Fruit fly (Drosophila melanogaster): ENCODE measurements around the gene mts.

The mts gene

DNA sequence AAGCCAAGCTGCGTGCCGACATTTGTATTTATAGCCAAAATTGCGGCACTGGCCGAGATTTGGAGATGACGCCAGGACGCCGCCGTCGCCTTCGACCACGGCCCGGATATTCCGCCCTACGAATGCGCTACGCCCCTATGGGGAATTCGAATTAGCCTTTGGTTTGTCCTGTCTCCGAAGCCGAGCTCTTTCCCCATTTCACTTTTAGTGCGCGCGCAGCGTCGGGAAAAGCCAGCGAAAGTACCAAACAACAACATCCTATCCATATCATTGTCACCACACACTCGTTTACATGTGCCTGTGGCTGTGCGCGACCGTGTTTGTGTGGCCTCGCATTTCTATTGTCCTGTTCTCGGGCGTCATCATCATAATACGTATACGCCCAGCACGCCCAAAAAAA, 43.9 kb downstream of the mts start, which contains the start of gene Proc:
TSS of gene Proc (minus strand) at position 101 of the 400 bp plus-strand sequence.
- TF ChIP-seq dl (GFP tag; optimal IDR thresholded peaks at IDR 0.05; ENCODE audit: insufficient read depth in 1 of 2, partially characterized antibody in 2 of 2) = no peak
- TF ChIP-seq N (GFP tag; optimal IDR thresholded peaks at IDR 0.05) = no peak
- TF ChIP-seq Mio (GFP tag; optimal IDR thresholded peaks at IDR 0.05) = no peak
- TF ChIP-seq Rel (GFP tag; optimal IDR thresholded peaks at IDR 0.05) = no peak
- no peak for TF ChIP-seq Rel (tag; optimal IDR thresholded peaks at IDR 0.05)
- TF ChIP-seq HLH106 (tag; optimal IDR thresholded peaks at IDR 0.05) = no peak
- no peak for TF ChIP-seq rgr (GFP tag; optimal IDR thresholded peaks at IDR 0.05)
- no peak for TF ChIP-seq psq (GFP tag; optimal IDR thresholded peaks at IDR 0.05)
- TF ChIP-seq GATAd (GFP tag; optimal IDR thresholded peaks at IDR 0.05) = no peak
- no peak for TF ChIP-seq Abd-B (GFP tag; optimal IDR thresholded peaks at IDR 0.05)
- TF ChIP-seq sv (GFP tag; optimal IDR thresholded peaks at IDR 0.05) = no peak
- no peak for TF ChIP-seq Dfd (GFP tag; optimal IDR thresholded peaks at IDR 0.05)

dm6 chr2L:7871821-7872524, 44.5 kb downstream of the mts start:
- TF ChIP-seq br (GFP tag; optimal IDR thresholded peaks at IDR 0.05) (no peak), CG32264 (GFP tag; optimal IDR thresholded peaks at IDR 0.05) (no peak), sv (GFP tag; optimal IDR thresholded peaks at IDR 0.05) (peak; percentile 17)

DNA sequence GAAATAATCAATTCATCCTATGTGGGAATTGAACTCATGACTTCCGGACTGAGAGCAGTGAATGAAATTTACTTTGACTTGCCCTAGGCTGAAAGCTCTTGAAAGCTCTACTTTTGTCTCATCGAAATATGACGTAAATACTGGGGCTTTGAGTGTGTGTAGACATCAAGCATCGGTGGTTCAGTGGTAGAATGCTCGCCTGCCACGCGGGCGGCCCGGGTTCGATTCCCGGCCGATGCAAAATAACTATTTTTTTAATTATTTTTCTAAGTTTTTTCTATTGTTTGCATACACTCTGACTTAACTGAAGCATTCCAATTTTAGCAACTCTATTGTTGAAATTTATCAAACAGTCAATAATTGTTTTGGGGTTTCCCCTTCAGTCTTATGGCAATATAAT, 45.2 kb downstream of the mts start:
- TF ChIP-seq CrebA (GFP tag; optimal IDR thresholded peaks at IDR 0.05; ENCODE audit: borderline replicate concordance) (no peak), Rel (GFP tag; optimal IDR thresholded peaks at IDR 0.05) (no peak), Rel (tag; optimal IDR thresholded peaks at IDR 0.05) (peak; percentile 16)

- TF ChIP-seq sage (GFP tag; optimal IDR thresholded peaks at IDR 0.05) (peak; percentile 5), Sp1 (GFP tag; optimal IDR thresholded peaks at IDR 0.05) (peak; percentile 38), rgr (GFP tag; optimal IDR thresholded peaks at IDR 0.05) (peak; percentile 9), Dfd (GFP tag; optimal IDR thresholded peaks at IDR 0.05) (no peak), dl (GFP tag; optimal IDR thresholded peaks at IDR 0.05; ENCODE audit: insufficient read depth in 1 of 2, partially characterized antibody in 2 of 2) (no peak), psq (GFP tag; optimal IDR thresholded peaks at IDR 0.05) (peak; percentile 12), foxo (GFP tag; optimal IDR thresholded peaks at IDR 0.05) (peak in 1 of 2 experiments; percentile 38), dsf (GFP tag; optimal IDR thresholded peaks at IDR 0.05; ENCODE audit: borderline replicate concordance) (no peak), h (GFP tag; optimal IDR thresholded peaks at IDR 0.05) (peak; percentile 45), HLH106 (tag; optimal IDR thresholded peaks at IDR 0.05) (peak; percentile 48), sv (GFP tag; optimal IDR thresholded peaks at IDR 0.05) (no peak)
Observed at dm6 chr2L:7875676-7876075, 48.2 kb downstream of the mts start.

DNA sequence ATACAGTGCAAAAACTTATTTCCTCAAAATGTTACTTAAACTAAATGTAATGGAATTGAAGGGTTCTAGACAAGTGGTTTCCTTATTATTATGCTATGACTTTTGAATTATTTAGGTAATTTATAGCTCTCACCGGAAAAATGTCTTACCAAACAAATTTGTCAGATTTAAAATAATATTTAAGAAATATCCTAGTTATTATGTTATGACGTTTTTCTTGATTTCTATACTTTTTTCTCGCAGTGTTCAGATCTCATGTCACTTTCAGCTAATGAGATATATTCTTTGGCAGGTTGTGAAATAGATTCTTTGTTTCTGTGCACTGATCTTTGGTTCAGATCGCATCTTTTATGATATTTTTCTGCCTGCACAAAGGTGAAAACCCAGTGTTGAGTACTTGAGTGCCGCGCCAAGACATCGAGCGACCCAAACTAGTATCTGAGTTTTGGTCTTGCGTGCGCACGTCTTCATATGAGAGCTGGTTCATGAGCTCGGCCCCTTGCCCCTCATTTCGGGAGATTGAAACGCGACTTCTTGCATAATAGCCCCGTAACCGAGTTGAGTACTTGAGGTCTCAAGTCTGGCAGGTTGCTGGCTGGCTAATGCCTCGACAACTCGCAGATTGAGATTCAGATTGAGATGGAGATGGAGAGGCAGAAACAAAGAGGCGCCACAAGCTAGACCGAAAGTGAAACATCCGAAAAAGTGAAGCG, 49.2 kb downstream of the mts start:
- TF ChIP-seq Jra (GFP tag; optimal IDR thresholded peaks at IDR 0.05) (no peak), psq (GFP tag; optimal IDR thresholded peaks at IDR 0.05) (no peak), dmrt93B (GFP tag; optimal IDR thresholded peaks at IDR 0.05) (no peak), sv (GFP tag; optimal IDR thresholded peaks at IDR 0.05) (no peak)

DNA sequence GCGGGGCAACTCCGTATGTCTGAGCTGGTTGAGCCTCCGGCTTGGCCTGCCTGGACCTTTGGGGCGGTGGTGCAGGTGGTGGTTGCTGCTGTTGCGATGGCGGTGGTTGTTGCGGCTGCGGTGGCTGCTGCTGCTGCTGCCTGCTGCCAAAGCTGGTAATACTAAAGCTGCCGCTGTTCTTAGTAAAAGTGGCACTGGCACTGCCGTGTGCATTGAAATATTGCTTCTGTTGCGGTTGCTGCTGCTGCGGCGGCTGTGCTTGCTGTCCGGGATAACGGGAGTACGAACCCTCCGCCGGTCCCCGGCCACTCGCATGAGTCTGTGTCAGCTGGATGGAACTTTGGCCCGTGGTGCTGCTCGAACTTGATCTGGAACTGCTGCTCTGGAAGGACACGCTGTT, 50.9 kb downstream of the mts start:
- TF ChIP-seq pan (optimal IDR thresholded peaks at IDR 0.05) (no peak), foxo (GFP tag; optimal IDR thresholded peaks at IDR 0.05) (no peak), woc (GFP tag; optimal IDR thresholded peaks at IDR 0.05) (no peak), Vsx2 (GFP tag; optimal IDR thresholded peaks at IDR 0.05; ENCODE audit: partially characterized antibody) (no peak), rgr (GFP tag; optimal IDR thresholded peaks at IDR 0.05) (no peak), lola (GFP tag; optimal IDR thresholded peaks at IDR 0.05) (no peak), Dfd (GFP tag; optimal IDR thresholded peaks at IDR 0.05) (peak; percentile 91)
